Worm (Caenorhabditis elegans): ENCODE data around the gene dnpp-1.

Gene dnpp-1

DNA sequence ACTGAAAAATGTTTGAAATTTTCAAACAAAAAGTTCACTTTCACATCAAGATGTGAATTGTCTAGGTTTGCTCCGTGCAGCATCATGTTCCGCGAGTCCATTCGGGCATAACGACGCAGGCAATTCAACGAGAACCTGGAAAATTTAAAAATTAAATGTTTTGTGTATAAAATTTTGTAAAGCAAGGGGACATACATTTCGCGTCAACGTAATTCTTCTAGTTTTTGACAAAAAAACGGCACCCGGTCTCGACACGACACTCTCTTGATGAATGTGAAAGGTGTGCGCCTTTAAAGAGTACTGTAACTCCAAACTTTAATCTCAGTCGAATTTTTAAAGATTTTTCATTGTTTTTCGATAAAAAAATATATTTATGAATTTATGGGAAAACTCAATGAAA is 29.6 kb downstream of the dnpp-1 start, which contains the start of gene R12B2.6:
R12B2.6 (minus strand) TSS at position 101 of the 400 bp plus-strand sequence.
- TF ChIP-seq lin-39 (tag; optimal IDR thresholded peaks at IDR 0.05): no peak
- TF ChIP-seq snpc-4 (tag; optimal IDR thresholded peaks at IDR 0.05): no peak
- TF ChIP-seq nhr-28 (tag; optimal IDR thresholded peaks at IDR 0.05): no peak
- TF ChIP-seq fkh-10 (GFP tag; optimal IDR thresholded peaks at IDR 0.05): no peak
- TF ChIP-seq hmg-11 (tag; optimal IDR thresholded peaks at IDR 0.05): no peak
- no peak for TF ChIP-seq zag-1 (tag; optimal IDR thresholded peaks at IDR 0.05)

DNA sequence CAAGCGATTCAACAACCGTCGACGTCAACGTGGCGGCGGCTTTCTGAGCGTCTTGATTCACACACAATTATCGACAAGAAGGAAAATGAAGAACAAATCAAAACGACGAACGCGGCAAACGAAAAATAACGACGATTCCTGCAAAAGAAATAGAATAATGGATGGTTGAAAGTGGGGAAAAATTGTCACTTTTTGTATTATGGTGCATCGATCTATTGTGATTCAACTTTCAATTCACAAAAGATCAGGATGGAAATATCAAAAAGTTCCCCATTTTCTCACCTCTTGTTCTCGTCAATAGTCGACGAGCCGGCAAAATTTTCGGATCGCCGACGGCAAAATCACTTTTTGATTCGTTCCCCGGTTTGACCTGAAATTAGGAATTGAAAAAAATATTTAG is 30.2 kb downstream of the dnpp-1 start, which contains the start of the genes R12B2.13 and mdt-15:
R12B2.13 (minus strand) TSS at position 101 of the 400 bp plus-strand sequence.
mdt-15 (minus strand) TSS at position 376 of the 400 bp plus-strand sequence.
- TF ChIP-seq fkh-2 (tag; optimal IDR thresholded peaks at IDR 0.05) (no peak), lsy-12 (tag; optimal IDR thresholded peaks at IDR 0.05) (no peak), nhr-28 (tag; optimal IDR thresholded peaks at IDR 0.05) (no peak), egl-5 (tag; optimal IDR thresholded peaks at IDR 0.05) (no peak), unc-39 (tag; optimal IDR thresholded peaks at IDR 0.05) (no peak), nhr-76 (tag; optimal IDR thresholded peaks at IDR 0.05) (no peak)

DNA sequence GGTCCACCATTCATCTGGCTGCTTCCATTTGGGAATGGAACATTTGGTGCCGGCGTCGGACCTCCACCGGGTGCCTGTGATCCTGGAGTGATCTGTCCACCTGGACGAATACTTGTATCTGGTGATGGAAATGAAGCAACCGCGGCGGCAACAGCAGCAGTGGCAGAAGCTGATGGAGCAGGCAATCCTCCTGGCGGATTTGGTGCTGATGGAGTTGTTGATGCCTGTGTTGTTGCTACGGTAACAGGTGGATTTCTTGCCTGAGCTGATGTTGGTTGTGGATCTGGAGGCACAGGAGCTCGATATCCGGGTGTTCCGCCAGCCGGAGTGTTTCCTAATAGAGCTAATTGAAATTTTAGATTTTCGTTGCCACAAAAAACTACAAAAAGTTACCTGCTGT is 31.2 kb downstream of the dnpp-1 start:
- TF ChIP-seq lin-39 (tag; optimal IDR thresholded peaks at IDR 0.05): no peak
- TF ChIP-seq ama-1 (optimal IDR thresholded peaks at IDR 0.05): no peak
- no peak for TF ChIP-seq unc-39 (tag; optimal IDR thresholded peaks at IDR 0.05)
- TF ChIP-seq elt-2 (tag; optimal IDR thresholded peaks at IDR 0.05): no peak
- TF ChIP-seq nhr-67 (tag; optimal IDR thresholded peaks at IDR 0.05): no peak
- TF ChIP-seq nhr-237 (tag; optimal IDR thresholded peaks at IDR 0.05): no peak
- TF ChIP-seq zag-1 (tag; optimal IDR thresholded peaks at IDR 0.05): no peak
- TF ChIP-seq unc-62 (GFP tag; optimal IDR thresholded peaks at IDR 0.05): no peak
- no peak for TF ChIP-seq fkh-2 (tag; optimal IDR thresholded peaks at IDR 0.05)

DNA sequence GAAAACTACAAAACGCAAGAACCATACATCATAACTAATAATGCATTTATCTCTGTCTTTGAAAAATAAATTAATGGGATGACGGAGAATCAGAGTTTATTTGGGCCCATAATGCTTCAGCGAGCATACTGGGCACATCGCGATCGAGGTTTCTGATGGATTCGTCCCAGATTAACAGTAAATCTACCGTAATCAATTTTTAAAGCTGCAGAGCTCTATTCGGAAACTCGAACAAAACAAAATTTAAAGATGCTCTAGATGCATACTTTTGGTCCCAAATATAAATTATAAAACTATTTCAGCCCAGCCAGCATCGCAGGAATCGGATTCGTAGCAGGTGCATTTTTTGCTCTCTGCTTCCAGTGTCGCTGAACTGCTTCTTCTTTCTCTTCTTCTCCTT is 35.5 kb downstream of the dnpp-1 start:
- no peak for TF ChIP-seq elt-1 (tag; optimal IDR thresholded peaks at IDR 0.05)
- TF ChIP-seq mdl-1 (tag; optimal IDR thresholded peaks at IDR 0.05): no peak
- no peak for TF ChIP-seq lsy-12 (tag; optimal IDR thresholded peaks at IDR 0.05)
- no peak for TF ChIP-seq egl-5 (tag; optimal IDR thresholded peaks at IDR 0.05)

DNA sequence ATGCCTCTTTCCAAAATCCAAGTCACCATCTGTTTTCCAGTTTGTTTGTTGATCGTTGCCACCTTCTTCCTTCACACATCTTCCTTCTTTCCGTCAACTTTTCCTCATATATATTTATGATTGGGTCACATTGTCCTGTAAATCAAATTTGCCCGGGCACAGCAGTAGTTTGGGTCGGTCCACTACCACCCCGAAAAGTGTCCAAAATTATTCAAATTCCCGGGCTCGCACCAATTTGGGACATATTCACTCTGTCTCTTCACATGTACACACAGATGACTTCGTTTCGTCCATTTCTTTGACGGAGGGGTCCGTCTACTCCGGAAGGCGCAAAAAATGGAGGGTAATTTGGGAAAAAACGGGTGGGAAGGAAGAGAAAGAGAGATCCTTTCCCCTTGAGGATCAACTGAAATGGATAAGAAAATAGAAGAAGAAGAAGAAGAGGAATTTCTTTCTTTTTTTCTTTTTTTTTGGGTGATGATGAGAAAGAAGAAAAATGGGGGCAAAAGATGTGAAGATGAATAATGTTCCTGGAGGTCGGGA is 36.6 kb downstream of the dnpp-1 start:
- TF ChIP-seq nfya-1 (tag; optimal IDR thresholded peaks at IDR 0.05; ENCODE audit: insufficient read depth) (peak; percentile 3), nhr-77 (tag; optimal IDR thresholded peaks at IDR 0.05) (no peak)

DNA sequence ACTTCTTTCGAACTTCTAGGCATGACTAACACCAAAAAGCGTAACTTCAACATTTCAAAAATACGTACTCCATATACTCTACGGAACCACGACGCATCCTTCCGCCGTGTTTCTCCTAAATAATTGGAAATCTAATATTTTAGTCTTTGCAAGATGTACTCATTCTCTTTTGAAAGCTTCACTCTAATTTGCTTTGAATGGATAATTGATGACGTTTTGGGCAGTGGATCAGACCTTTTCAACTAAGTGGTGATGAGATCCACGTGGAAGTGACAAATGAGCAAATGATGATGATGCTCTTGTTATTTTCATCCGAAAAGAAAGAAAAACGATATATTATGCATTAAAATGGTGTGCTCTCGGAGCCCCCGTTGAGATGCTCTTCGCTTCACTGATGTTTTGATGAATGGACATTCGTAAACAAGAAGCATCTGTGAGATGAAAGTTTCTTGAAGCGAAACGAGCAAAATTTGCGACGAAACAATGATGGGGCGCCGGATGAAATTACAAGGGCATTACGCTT is 39.1 kb downstream of the dnpp-1 start:
- TF ChIP-seq daf-12 (tag; optimal IDR thresholded peaks at IDR 0.05) (no peak), nhr-67 (tag; optimal IDR thresholded peaks at IDR 0.05) (no peak), hmg-11 (tag; optimal IDR thresholded peaks at IDR 0.05) (no peak), nhr-76 (tag; optimal IDR thresholded peaks at IDR 0.05) (no peak), fos-1 (tag; optimal IDR thresholded peaks at IDR 0.05) (no peak), ceh-9 (tag; optimal IDR thresholded peaks at IDR 0.05) (no peak), R02D3.7 (tag; optimal IDR thresholded peaks at IDR 0.05) (no peak), zag-1 (tag; optimal IDR thresholded peaks at IDR 0.05) (no peak), tbx-2 (tag; optimal IDR thresholded peaks at IDR 0.05) (no peak), aly-2 (tag; optimal IDR thresholded peaks at IDR 0.05) (no peak), pha-4 (tag; optimal IDR thresholded peaks at IDR 0.05) (no peak), skn-1 (tag; optimal IDR thresholded peaks at IDR 0.05) (no peak), snpc-4 (tag; optimal IDR thresholded peaks at IDR 0.05) (no peak), ztf-11 (tag; optimal IDR thresholded peaks at IDR 0.05) (no peak), mml-1 (tag; optimal IDR thresholded peaks at IDR 0.05) (no peak), nhr-25 (tag; optimal IDR thresholded peaks at IDR 0.05) (no peak), nhr-23 (tag; optimal IDR thresholded peaks at IDR 0.05) (no peak), fkh-2 (tag; optimal IDR thresholded peaks at IDR 0.05) (no peak), jun-1 (tag; optimal IDR thresholded peaks at IDR 0.05) (no peak)

All from whole organism, L3 larva.